Worm (Caenorhabditis elegans): ENCODE measurements around the gene T07A5.1.

T07A5.1 gene

ce11 chrIII:10332560-10332959 lies 26.6 kb upstream of the T07A5.1 start, which contains the start of gene T07C4.12:
Gene T07C4.12 (minus strand): TSS chrIII:10332660.
- TF ChIP-seq F13C5.2 (tag; optimal IDR thresholded peaks at IDR 0.05) (no peak), hmg-4 (GFP tag; optimal IDR thresholded peaks at IDR 0.05) (no peak), scrt-1 (GFP tag; IDR thresholded peaks at IDR 0.05) (no peak), ets-7 (tag; optimal IDR thresholded peaks at IDR 0.05) (no peak), flt-1 (GFP tag; IDR thresholded peaks at IDR 0.05) (no peak), hmbx-1 (tag; optimal IDR thresholded peaks at IDR 0.05) (no peak), tbx-11 (GFP tag; IDR thresholded peaks at IDR 0.05) (no peak), sea-1 (GFP tag; conservative IDR thresholded peaks at IDR 0.05) (no peak), hnd-1 (tag; optimal IDR thresholded peaks at IDR 0.05) (no peak), ama-1 (optimal IDR thresholded peaks at IDR 0.05) (no peak), tra-4 (tag; optimal IDR thresholded peaks at IDR 0.05) (no peak)

DNA sequence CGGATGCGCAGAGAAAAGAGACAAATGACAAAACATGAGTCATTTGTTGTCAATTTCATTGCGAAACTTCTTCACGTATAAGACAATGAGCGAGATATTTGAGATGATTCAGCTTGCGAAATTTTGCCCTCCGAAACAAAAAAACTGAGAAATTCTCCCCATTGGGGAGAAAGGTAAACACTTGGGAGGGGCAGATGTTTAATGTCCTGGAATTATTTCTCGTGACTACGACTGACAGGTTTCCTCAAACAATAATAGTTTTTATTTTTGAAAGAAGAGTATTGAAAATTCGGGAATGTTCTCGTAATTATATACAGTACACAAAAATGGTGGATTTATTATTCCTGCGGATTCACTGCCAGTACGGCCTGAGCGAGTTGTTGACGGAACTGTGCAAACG lies 25.2 kb upstream of the T07A5.1 start:
- TF ChIP-seq B0310.2 (tag; optimal IDR thresholded peaks at IDR 0.05) = no peak
- TF ChIP-seq ets-7 (tag; optimal IDR thresholded peaks at IDR 0.05) = no peak
- TF ChIP-seq pes-1 (GFP tag; IDR thresholded peaks at IDR 0.05) = no peak
- TF ChIP-seq ceh-36 (tag; optimal IDR thresholded peaks at IDR 0.05) = no peak
- TF ChIP-seq flt-1 (GFP tag; IDR thresholded peaks at IDR 0.05) = no peak
- no peak for TF ChIP-seq scrt-1 (GFP tag; IDR thresholded peaks at IDR 0.05)
- TF ChIP-seq hmbx-1 (tag; optimal IDR thresholded peaks at IDR 0.05) = no peak
- TF ChIP-seq sea-1 (GFP tag; conservative IDR thresholded peaks at IDR 0.05) = no peak
- TF ChIP-seq ceh-13 (GFP tag; optimal IDR thresholded peaks at IDR 0.05) = no peak
- no peak for TF ChIP-seq tbx-11 (GFP tag; IDR thresholded peaks at IDR 0.05)
- TF ChIP-seq F13C5.2 (tag; optimal IDR thresholded peaks at IDR 0.05) = no peak
- TF ChIP-seq hmg-4 (GFP tag; optimal IDR thresholded peaks at IDR 0.05) = no peak
- TF ChIP-seq aly-1 (tag; optimal IDR thresholded peaks at IDR 0.05) = no peak
- no peak for TF ChIP-seq ama-1 (optimal IDR thresholded peaks at IDR 0.05)

ce11 chrIII:10330372-10331062 lies 24.5 kb upstream of the T07A5.1 start, which contains the start of gene nex-2:
Gene nex-2 (minus strand): TSS chrIII:10330422.
- TF ChIP-seq hnd-1 (tag; optimal IDR thresholded peaks at IDR 0.05) (no peak), sea-1 (GFP tag; conservative IDR thresholded peaks at IDR 0.05) (no peak), tbx-11 (GFP tag; IDR thresholded peaks at IDR 0.05) (no peak), ets-7 (tag; optimal IDR thresholded peaks at IDR 0.05) (no peak), ceh-36 (tag; optimal IDR thresholded peaks at IDR 0.05) (no peak), aly-1 (tag; optimal IDR thresholded peaks at IDR 0.05) (no peak), pes-1 (GFP tag; IDR thresholded peaks at IDR 0.05) (no peak), hmbx-1 (tag; optimal IDR thresholded peaks at IDR 0.05) (no peak), flt-1 (GFP tag; IDR thresholded peaks at IDR 0.05) (no peak), hmg-4 (GFP tag; optimal IDR thresholded peaks at IDR 0.05) (no peak), ceh-13 (GFP tag; optimal IDR thresholded peaks at IDR 0.05) (no peak)

DNA sequence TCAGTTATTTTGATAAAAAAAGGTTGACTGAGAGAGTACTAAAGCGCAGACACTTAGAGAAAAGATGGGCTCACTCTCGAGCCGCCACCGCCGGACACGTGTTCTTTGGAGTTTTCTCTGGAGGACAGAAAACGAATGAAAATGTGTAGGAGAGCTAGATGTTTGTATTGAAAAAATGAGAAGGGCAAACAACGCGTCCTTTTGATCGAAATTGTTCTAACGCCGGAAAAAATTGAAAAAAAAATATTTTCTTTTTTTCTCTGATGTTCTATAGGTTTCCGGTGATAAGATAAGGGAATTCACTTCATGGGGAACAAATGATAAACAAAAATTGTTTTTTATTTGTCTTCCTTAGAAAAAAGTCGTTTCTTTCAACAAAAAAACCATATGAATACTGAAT lies 23.8 kb upstream of the T07A5.1 start:
- TF ChIP-seq ceh-36 (tag; optimal IDR thresholded peaks at IDR 0.05) (no peak), tbx-37 (GFP tag; conservative IDR thresholded peaks at IDR 0.05) (no peak), pes-1 (GFP tag; IDR thresholded peaks at IDR 0.05) (no peak), scrt-1 (GFP tag; IDR thresholded peaks at IDR 0.05) (no peak), tra-4 (tag; optimal IDR thresholded peaks at IDR 0.05) (no peak), ama-1 (optimal IDR thresholded peaks at IDR 0.05) (no peak), hmg-4 (GFP tag; optimal IDR thresholded peaks at IDR 0.05) (no peak), B0310.2 (tag; optimal IDR thresholded peaks at IDR 0.05) (no peak), hmbx-1 (tag; optimal IDR thresholded peaks at IDR 0.05) (no peak)

ce11 chrIII:10328565-10329541 lies 22.9 kb upstream of the T07A5.1 start:
- 0 out of 2 replicates have a peak, but pooled peaks have one; percentile 15 for TF ChIP-seq scrt-1 (GFP tag; IDR thresholded peaks at IDR 0.05)
- TF ChIP-seq ama-1 (optimal IDR thresholded peaks at IDR 0.05) = no peak

ce11 chrIII:10326327-10326726 lies 20.3 kb upstream of the T07A5.1 start:
- no peak for TF ChIP-seq hmbx-1 (tag; optimal IDR thresholded peaks at IDR 0.05)
- TF ChIP-seq hnd-1 (tag; optimal IDR thresholded peaks at IDR 0.05) = no peak
- TF ChIP-seq ets-7 (tag; optimal IDR thresholded peaks at IDR 0.05) = no peak
- no peak for TF ChIP-seq B0310.2 (tag; optimal IDR thresholded peaks at IDR 0.05)
- TF ChIP-seq aly-1 (tag; optimal IDR thresholded peaks at IDR 0.05) = no peak
- no peak for TF ChIP-seq tbx-37 (GFP tag; conservative IDR thresholded peaks at IDR 0.05)
- TF ChIP-seq flt-1 (GFP tag; IDR thresholded peaks at IDR 0.05) = no peak
- no peak for TF ChIP-seq hmg-4 (GFP tag; optimal IDR thresholded peaks at IDR 0.05)
- no peak for TF ChIP-seq F13C5.2 (tag; optimal IDR thresholded peaks at IDR 0.05)
- no peak for TF ChIP-seq tbx-11 (GFP tag; IDR thresholded peaks at IDR 0.05)
- no peak for TF ChIP-seq ceh-13 (GFP tag; optimal IDR thresholded peaks at IDR 0.05)
- TF ChIP-seq scrt-1 (GFP tag; IDR thresholded peaks at IDR 0.05) = no peak
- TF ChIP-seq ceh-36 (tag; optimal IDR thresholded peaks at IDR 0.05) = no peak
- TF ChIP-seq sea-1 (GFP tag; conservative IDR thresholded peaks at IDR 0.05) = no peak
- no peak for TF ChIP-seq tra-4 (tag; optimal IDR thresholded peaks at IDR 0.05)
- no peak for TF ChIP-seq pes-1 (GFP tag; IDR thresholded peaks at IDR 0.05)
- TF ChIP-seq ama-1 (optimal IDR thresholded peaks at IDR 0.05) = no peak

- TF ChIP-seq tbx-37 (GFP tag; conservative IDR thresholded peaks at IDR 0.05) (no peak), scrt-1 (GFP tag; IDR thresholded peaks at IDR 0.05) (no peak), hnd-1 (tag; optimal IDR thresholded peaks at IDR 0.05) (no peak), F13C5.2 (tag; optimal IDR thresholded peaks at IDR 0.05) (no peak), pes-1 (GFP tag; IDR thresholded peaks at IDR 0.05) (no peak), flt-1 (GFP tag; IDR thresholded peaks at IDR 0.05) (no peak), ceh-13 (GFP tag; optimal IDR thresholded peaks at IDR 0.05) (no peak), hmg-4 (GFP tag; optimal IDR thresholded peaks at IDR 0.05) (no peak), sea-1 (GFP tag; conservative IDR thresholded peaks at IDR 0.05) (no peak), tra-4 (tag; optimal IDR thresholded peaks at IDR 0.05) (no peak), ama-1 (optimal IDR thresholded peaks at IDR 0.05) (no peak), B0310.2 (tag; optimal IDR thresholded peaks at IDR 0.05) (no peak)
Observed at ce11 chrIII:10320788-10321187, 14.8 kb upstream of the T07A5.1 start, which contains the start of gene sas-7. Gene sas-7 (plus strand): TSS chrIII:10321019.
